Worm (Caenorhabditis elegans) whole organism, L3 larva: ENCODE data around the gene chch-3.

Experiments used
- aly-2 ChIP-seq: fragments of 150-350 bp; optimal IDR thresholded peaks from 2 replicates; lab custom pipeline; 2014; ENCODE audit warnings: missing biosample characterization, missing genetic modification characterization
- pqm-1 ChIP-seq: fragments of 150-350 bp; optimal IDR thresholded peaks from 2 replicates; lab custom pipeline; 2017; ENCODE audit warnings: missing biosample characterization, missing genetic modification characterization, inconsistent platforms

DNA sequence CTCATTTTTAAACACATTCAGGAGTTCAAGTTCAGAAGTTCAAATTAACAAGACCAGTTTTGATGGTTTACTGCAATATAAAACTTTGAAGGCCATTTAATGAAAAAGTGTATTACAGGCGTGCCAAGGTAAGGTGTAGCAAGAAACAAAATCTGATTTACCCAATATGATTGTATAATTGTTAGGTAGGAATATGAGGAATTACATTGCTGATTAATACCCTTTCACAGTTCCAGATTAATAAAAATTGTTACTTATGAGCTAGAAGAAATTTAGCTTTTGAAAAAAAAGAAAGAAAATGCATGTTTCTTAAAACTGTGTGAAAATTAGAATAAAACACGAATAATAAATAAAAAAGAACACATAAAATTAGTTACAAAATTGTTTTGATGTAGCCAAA, 16.8 kb downstream of the chch-3 start, which contains the start of gene kin-15:
- TF ChIP-seq aly-2, result no peak
- no peak for TF ChIP-seq pqm-1 (tag; lab: Kevin White, UChicago)
